Fruit fly (Drosophila melanogaster): ENCODE measurements around the gene CG6770.
A peak's percentile ranks its signal among the peaks of the same experiment; 100 is the strongest.

The CG6770 gene

dm6 chr2L:12004211-12004979 is 41.5 kb downstream of the CG6770 start (continued):
- TF ChIP-seq CG4282 (GFP tag; optimal IDR thresholded peaks at IDR 0.05), result peak; percentile 2
- no peak for TF ChIP-seq CG6791 (GFP tag; IDR thresholded peaks at IDR 0.05; ENCODE audit: partially characterized antibody)
- TF ChIP-seq br (optimal IDR thresholded peaks at IDR 0.05), result no peak
- TF ChIP-seq Neu2 (GFP tag; optimal IDR thresholded peaks at IDR 0.05; ENCODE audit: borderline replicate concordance), result no peak
- no peak for TF ChIP-seq dm (GFP tag; optimal IDR thresholded peaks at IDR 0.05)
- no peak for TF ChIP-seq prd (optimal IDR thresholded peaks at IDR 0.05)
- TF ChIP-seq prd (GFP tag; IDR thresholded peaks at IDR 0.05), result no peak
- no peak for TF ChIP-seq danr (GFP tag; IDR thresholded peaks at IDR 0.05)
- no peak for TF ChIP-seq repo (GFP tag; optimal IDR thresholded peaks at IDR 0.05)
- TF ChIP-seq jing (GFP tag; optimal IDR thresholded peaks at IDR 0.05), result no peak
- peak; percentile 32 for TF ChIP-seq Ets97D (GFP tag; optimal IDR thresholded peaks at IDR 0.05)
- no peak for TF ChIP-seq Dll (GFP tag; IDR thresholded peaks at IDR 0.05; ENCODE audit: partially characterized antibody)
- peak; percentile 96 for TF ChIP-seq CG10431 (GFP tag; optimal IDR thresholded peaks at IDR 0.05)
- TF ChIP-seq CG3281 (GFP tag; optimal IDR thresholded peaks at IDR 0.05), result peak; percentile 68
- TF ChIP-seq CG8388 (GFP tag; optimal IDR thresholded peaks at IDR 0.05), result peak; percentile 64
- no peak for TF ChIP-seq CG10565 (GFP tag; optimal IDR thresholded peaks at IDR 0.05)
- peak; percentile 22 for TF ChIP-seq NfI (GFP tag; optimal IDR thresholded peaks at IDR 0.05)
- peak; percentile 78 for TF ChIP-seq CG8290 (GFP tag; optimal IDR thresholded peaks at IDR 0.05)
- TF ChIP-seq CG8290 (tag; optimal IDR thresholded peaks at IDR 0.05), result peak; percentile 63 to 92
- TF ChIP-seq MTF-1 (GFP tag; optimal IDR thresholded peaks at IDR 0.05; ENCODE audit: borderline replicate concordance), result peak; percentile 75
- peak in 1 of 3 experiments; percentile 73 for TF ChIP-seq lola (GFP tag; optimal IDR thresholded peaks at IDR 0.05)
- peak; percentile 21 for TF ChIP-seq CG9876 (GFP tag; optimal IDR thresholded peaks at IDR 0.05)
- TF ChIP-seq kay (GFP tag; optimal IDR thresholded peaks at IDR 0.05), result peak; percentile 20
- TF ChIP-seq ato (GFP tag; IDR thresholded peaks at IDR 0.05; ENCODE audit: partially characterized antibody), result no peak
- peak; percentile 12 for TF ChIP-seq CG9817 (tag; optimal IDR thresholded peaks at IDR 0.05)
- no peak for TF ChIP-seq CG30431 (GFP tag; optimal IDR thresholded peaks at IDR 0.05)
- TF ChIP-seq CG14860 (GFP tag; IDR thresholded peaks at IDR 0.05; ENCODE audit: partially characterized antibody), result no peak
- TF ChIP-seq CG1603 (tag; optimal IDR thresholded peaks at IDR 0.05), result peak; percentile 77
- peak; percentile 85 for TF ChIP-seq CG6813 (GFP tag; optimal IDR thresholded peaks at IDR 0.05)
- TF ChIP-seq gsb-n (tag; optimal IDR thresholded peaks at IDR 0.05), result peak; percentile 66
- TF ChIP-seq sr (GFP tag; IDR thresholded peaks at IDR 0.05), result no peak
- TF ChIP-seq CG12659 (GFP tag; optimal IDR thresholded peaks at IDR 0.05), result peak; percentile 77
- no peak for TF ChIP-seq fu2 (GFP tag; optimal IDR thresholded peaks at IDR 0.05)
- no peak for TF ChIP-seq bbx (GFP tag; IDR thresholded peaks at IDR 0.05; ENCODE audit: partially characterized antibody)
- peak in 1 of 2 experiments; percentile 38 for TF ChIP-seq Eip74EF (GFP tag; optimal IDR thresholded peaks at IDR 0.05)
- TF ChIP-seq caup (GFP tag; optimal IDR thresholded peaks at IDR 0.05; ENCODE audit: severe bottlenecking), result peak; percentile 74
- TF ChIP-seq CG17186 (GFP tag; optimal IDR thresholded peaks at IDR 0.05), result no peak
- no peak for TF ChIP-seq CG10321 (GFP tag; IDR thresholded peaks at IDR 0.05)
- no peak for TF ChIP-seq CG6689 (GFP tag; IDR thresholded peaks at IDR 0.05)
- TF ChIP-seq slou (GFP tag; optimal IDR thresholded peaks at IDR 0.05), result no peak
- TF ChIP-seq twi (tag; optimal IDR thresholded peaks at IDR 0.05), result peak; percentile 26
- TF ChIP-seq fd102C (GFP tag; optimal IDR thresholded peaks at IDR 0.05), result peak; percentile 88
- peak; percentile 29 for TF ChIP-seq CG15514 (GFP tag; optimal IDR thresholded peaks at IDR 0.05)
- no peak for TF ChIP-seq CG31441 (GFP tag; IDR thresholded peaks at IDR 0.05)
- peak; percentile 78 for TF ChIP-seq CG8089 (GFP tag; optimal IDR thresholded peaks at IDR 0.05)
- TF ChIP-seq bigmax (GFP tag; optimal IDR thresholded peaks at IDR 0.05), result peak; percentile 50
- TF ChIP-seq CG34376 (GFP tag; optimal IDR thresholded peaks at IDR 0.05), result peak; percentile 49
- TF ChIP-seq CG31365 (tag; optimal IDR thresholded peaks at IDR 0.05), result peak; percentile 77
- no peak for TF ChIP-seq zfh2 (GFP tag; optimal IDR thresholded peaks at IDR 0.05)
